Fruit fly (Drosophila melanogaster) whole organism, adult: Measurements from ENCODE around the gene Mp.

Experiments
- CG12768 ChIP-seq: fragments of 200-800 bp; sonication (Bioruptor generic); optimal IDR thresholded peaks from 2 replicates; lab custom pipeline; 2017; ENCODE audit warnings: missing biosample characterization, missing genetic modification characterization, mild to moderate bottlenecking, moderate library complexity, missing genetic modification reagents
- CG5204 ChIP-seq: fragments of 200-800 bp; sonication (Bioruptor generic); optimal IDR thresholded peaks from 2 replicates; lab custom pipeline; 2016; ENCODE audit warnings: missing biosample characterization, missing genetic modification characterization
- CG7045 ChIP-seq: fragments of 200-800 bp; sonication (Bioruptor generic); optimal IDR thresholded peaks from 2 replicates; lab custom pipeline; 2017; ENCODE audit warnings: missing biosample characterization, mild to moderate bottlenecking, missing genetic modification characterization
- Clk ChIP-seq: fragments of 200-800 bp; sonication (Bioruptor generic); optimal IDR thresholded peaks from 2 replicates; lab custom pipeline; 2017; ENCODE audit warnings: missing biosample characterization, missing genetic modification characterization
- bab1 ChIP-seq: fragments of 200-800 bp; sonication (Bioruptor generic); optimal IDR thresholded peaks from 3 replicates; lab custom pipeline; 2019; ENCODE audit warnings: missing biosample characterization, mild to moderate bottlenecking, missing genetic modification characterization, moderate library complexity
- cnc ChIP-seq, 2 experiments: fragments of >200 bp; optimal IDR thresholded peaks; 2 replicates each; lab custom pipeline; 2017
- pad ChIP-seq: fragments of 200-800 bp; sonication (Bioruptor generic); optimal IDR thresholded peaks from 3 replicates; lab custom pipeline; 2017; ENCODE audit warnings: missing biosample characterization, missing genetic modification characterization, mild to moderate bottlenecking, moderate library complexity, missing genetic modification reagents
- toe ChIP-seq: fragments of 200-800 bp; sonication (Bioruptor generic); optimal IDR thresholded peaks from 2 replicates; lab custom pipeline; 2016; ENCODE audit warnings: missing biosample characterization, missing genetic modification characterization

dm6 chr3L:6981109-6981741, 17.4 kb upstream of the Mp start:
- TF ChIP-seq cnc (optimal IDR thresholded peaks at IDR 0.05; lab: Kevin White, UChicago) (no peak), CG5204 (GFP tag; lab: Kevin White, UChicago) (no peak), toe (no peak), pad (GFP tag; lab: Kevin White, UChicago) (no peak), CG7045 (GFP tag; lab: Kevin White, UChicago) (no peak), CG12768 (GFP tag; lab: Kevin White, UChicago) (no peak), bab1 (GFP tag; lab: Kevin White, UChicago) (no peak), Clk (no peak)
